Fruit fly (Drosophila melanogaster) whole organism, embryonic: Measurements from ENCODE around the gene CG7914.

Experiments
- Ada2b ChIP-seq: fragments of 200-800 bp; sonication (Bioruptor generic); IDR thresholded peaks from 2 replicates; pipeline ENCODE4 v1.3.6; 2022; ENCODE audit warnings: missing biosample characterization, missing genetic modification characterization
- BtbVII ChIP-seq: fragments of 200-800 bp; sonication (Bioruptor generic); optimal IDR thresholded peaks from 3 replicates; lab custom pipeline; 2017; ENCODE audit warnings: missing biosample characterization, mild to moderate bottlenecking, missing genetic modification characterization
- CG10274 ChIP-seq: fragments of 200-800 bp; sonication (Bioruptor generic); optimal IDR thresholded peaks from 3 replicates; lab custom pipeline; 2017; ENCODE audit warnings: missing biosample characterization, mild to moderate bottlenecking, missing genetic modification characterization
- CG10543 ChIP-seq: fragments of 200-800 bp; sonication (Bioruptor generic); optimal IDR thresholded peaks from 3 replicates; lab custom pipeline; 2017; ENCODE audit warnings: missing biosample characterization, mild to moderate bottlenecking, missing genetic modification characterization, moderate library complexity
- CG11398 ChIP-seq: fragments of 200-800 bp; sonication (Bioruptor generic); optimal IDR thresholded peaks from 2 replicates; lab custom pipeline; 2016; ENCODE audit warnings: missing biosample characterization, missing genetic modification characterization
- CG12744 ChIP-seq: fragments of 200-800 bp; sonication (Bioruptor generic); optimal IDR thresholded peaks from 2 replicates; lab custom pipeline; 2016; ENCODE audit warnings: missing biosample characterization, missing genetic modification characterization
- CG13424 ChIP-seq: fragments of 200-800 bp; sonication (Bioruptor generic); optimal IDR thresholded peaks from 2 replicates; lab custom pipeline; 2019; ENCODE audit warnings: missing biosample characterization, mild to moderate bottlenecking, missing genetic modification characterization, moderate library complexity
- CG14014 ChIP-seq: fragments of 200-800 bp; sonication (Bioruptor generic); IDR thresholded peaks from 2 replicates; pipeline ENCODE4 v1.3.6; 2022; ENCODE audit warnings: missing biosample characterization, missing genetic modification characterization
- CG17328 ChIP-seq: fragments of 200-800 bp; sonication (Bioruptor generic); IDR thresholded peaks from 2 replicates; pipeline ENCODE4 v1.3.6; 2022; ENCODE audit warnings: missing biosample characterization, missing genetic modification characterization
- CG17359 ChIP-seq: fragments of 200-800 bp; sonication (Bioruptor generic); optimal IDR thresholded peaks from 3 replicates; lab custom pipeline; 2018; ENCODE audit warnings: missing biosample characterization, mild to moderate bottlenecking, missing genetic modification characterization, moderate library complexity
- CG2120 ChIP-seq: fragments of 200-800 bp; sonication (Bioruptor generic); optimal IDR thresholded peaks from 3 replicates; lab custom pipeline; 2016; ENCODE audit warnings: missing biosample characterization, missing genetic modification characterization
- CG2678 ChIP-seq: fragments of 200-800 bp; sonication (Bioruptor generic); optimal IDR thresholded peaks from 3 replicates; lab custom pipeline; 2019; ENCODE audit warnings: missing biosample characterization, mild to moderate bottlenecking, missing genetic modification characterization, moderate library complexity
- CG3838 ChIP-seq: fragments of 200-800 bp; sonication (Bioruptor generic); optimal IDR thresholded peaks from 3 replicates; lab custom pipeline; 2016; ENCODE audit warnings: missing biosample characterization, missing genetic modification characterization
- CG4360 ChIP-seq: fragments of 200-800 bp; sonication (Bioruptor generic); IDR thresholded peaks from 2 replicates; pipeline ENCODE4 v1.3.6; 2022; ENCODE audit warnings: missing biosample characterization, missing genetic modification characterization
- CG4707 ChIP-seq: fragments of 200-800 bp; sonication (Bioruptor generic); optimal IDR thresholded peaks from 2 replicates; lab custom pipeline; 2018; ENCODE audit warnings: missing biosample characterization, mild to moderate bottlenecking, missing genetic modification characterization, moderate library complexity
- CG5953 ChIP-seq: fragments of 200-800 bp; sonication (Bioruptor generic); IDR thresholded peaks from 2 replicates; pipeline ENCODE4 v1.3.6; 2022; ENCODE audit warnings: missing biosample characterization, missing genetic modification characterization
- CG6791 ChIP-seq: fragments of 200-800 bp; sonication (Bioruptor generic); IDR thresholded peaks from 3 replicates; pipeline ENCODE4 v1.3.6; 2022; ENCODE audit warnings: missing biosample characterization, missing genetic modification characterization; ENCODE audit not compliant: partially characterized antibody
- CG7556 ChIP-seq: fragments of 200-800 bp; sonication (Bioruptor generic); optimal IDR thresholded peaks from 2 replicates; lab custom pipeline; 2017; ENCODE audit warnings: missing biosample characterization, mild to moderate bottlenecking, missing genetic modification characterization
- CG7839 ChIP-seq: fragments of 200-800 bp; sonication (Bioruptor generic); optimal IDR thresholded peaks from 3 replicates; lab custom pipeline; 2018; ENCODE audit warnings: missing biosample characterization, mild to moderate bottlenecking, missing genetic modification characterization, moderate library complexity
- CG7928 ChIP-seq: fragments of 200-800 bp; sonication (Bioruptor generic); optimal IDR thresholded peaks from 2 replicates; lab custom pipeline; 2017; ENCODE audit warnings: missing biosample characterization, mild to moderate bottlenecking, missing genetic modification characterization
- CG9727 ChIP-seq: fragments of 200-800 bp; sonication (Bioruptor generic); optimal IDR thresholded peaks from 3 replicates; lab custom pipeline; 2017; ENCODE audit warnings: missing biosample characterization, mild to moderate bottlenecking, missing genetic modification characterization
- CrebB ChIP-seq: fragments of 200-800 bp; sonication (Bioruptor generic); optimal IDR thresholded peaks from 3 replicates; lab custom pipeline; 2018; ENCODE audit warnings: missing biosample characterization, mild to moderate bottlenecking, missing genetic modification characterization
- Ets65A ChIP-seq: fragments of 200-800 bp; sonication (Bioruptor generic); peaks from one replicate; lab custom pipeline; 2016; ENCODE audit warnings: missing biosample characterization, missing genetic modification characterization
- HLHmδ ChIP-seq: fragments of 200-800 bp; sonication (Bioruptor generic); optimal IDR thresholded peaks from 2 replicates; lab custom pipeline; 2018; ENCODE audit warnings: missing biosample characterization, mild to moderate bottlenecking, missing genetic modification characterization, moderate library complexity
- Hr51 ChIP-seq, 2 experiments: fragments of 200-800 bp; sonication (Bioruptor generic); optimal IDR thresholded peaks; 2 replicates in 1 of 2; 3 replicates in 1 of 2; lab custom pipeline; 2016 to 2018; ENCODE audit warnings: missing biosample characterization in 2 of 2, missing genetic modification characterization in 2 of 2, mild to moderate bottlenecking in 1 of 2, moderate library complexity in 1 of 2
- Nf-YB ChIP-seq: fragments of 200-800 bp; sonication (Bioruptor generic); optimal IDR thresholded peaks from 3 replicates; lab custom pipeline; 2019; ENCODE audit warnings: missing biosample characterization, mild to moderate bottlenecking, missing genetic modification characterization, moderate library complexity
- Opbp ChIP-seq: fragments of 200-800 bp; sonication (Bioruptor generic); IDR thresholded peaks from 3 replicates; pipeline ENCODE4 v1.3.6; 2022; ENCODE audit warnings: missing biosample characterization, missing genetic modification characterization; ENCODE audit not compliant: partially characterized antibody
- PHDP ChIP-seq: fragments of 200-800 bp; sonication (Bioruptor generic); optimal IDR thresholded peaks from 3 replicates; lab custom pipeline; 2018; ENCODE audit warnings: missing biosample characterization, mild to moderate bottlenecking, missing genetic modification characterization, moderate library complexity
- Six4 ChIP-seq: fragments of 200-800 bp; sonication (Bioruptor generic); optimal IDR thresholded peaks from 2 replicates; lab custom pipeline; 2016; ENCODE audit warnings: missing biosample characterization, missing genetic modification characterization
- Sox102F ChIP-seq: fragments of 200-800 bp; sonication (Bioruptor generic); optimal IDR thresholded peaks from 2 replicates; lab custom pipeline; 2018; ENCODE audit warnings: missing biosample characterization, mild to moderate bottlenecking, missing genetic modification characterization, moderate library complexity
- Xrp1 ChIP-seq: fragments of 200-800 bp; sonication (Bioruptor generic); IDR thresholded peaks from 2 replicates; pipeline ENCODE4 v1.3.6; 2022; ENCODE audit warnings: missing biosample characterization, missing genetic modification characterization
- aop ChIP-seq: fragments of 200-800 bp; sonication (Bioruptor generic); IDR thresholded peaks from 2 replicates; pipeline ENCODE4 v1.3.6; 2022; ENCODE audit warnings: missing biosample characterization, missing genetic modification characterization
- ash1 ChIP-seq: fragments of 200-800 bp; sonication (Bioruptor generic); optimal IDR thresholded peaks from 2 replicates; lab custom pipeline; 2018; ENCODE audit warnings: missing biosample characterization, mild to moderate bottlenecking, missing genetic modification characterization
- bsh ChIP-seq, 2 experiments: fragments of 200-800 bp; sonication (Bioruptor generic); optimal IDR thresholded peaks; 2 replicates each; lab custom pipeline; 2017 to 2018; ENCODE audit warnings: mild to moderate bottlenecking in 2 of 2, missing biosample characterization in 2 of 2, missing genetic modification characterization in 2 of 2, moderate library complexity in 1 of 2
- dpn ChIP-seq, 2 experiments: fragments of 200-800 bp; sonication (Bioruptor generic); optimal IDR thresholded peaks; 3 replicates each; lab custom pipeline; 2016; ENCODE audit warnings: missing biosample characterization in 2 of 2, missing genetic modification characterization in 2 of 2
- ftz-f1 ChIP-seq: fragments of 200-800 bp; sonication (Bioruptor generic); optimal IDR thresholded peaks from 2 replicates; lab custom pipeline; 2016; ENCODE audit warnings: missing biosample characterization, missing genetic modification characterization
- gcm2 ChIP-seq: fragments of 200-800 bp; sonication (Bioruptor generic); optimal IDR thresholded peaks from 2 replicates; lab custom pipeline; 2016; ENCODE audit warnings: missing biosample characterization, missing genetic modification characterization
- gem ChIP-seq: fragments of 200-800 bp; sonication (Bioruptor generic); optimal IDR thresholded peaks from 2 replicates; lab custom pipeline; 2019; ENCODE audit warnings: missing biosample characterization, mild to moderate bottlenecking, missing genetic modification characterization, moderate library complexity
- grau ChIP-seq: fragments of 200-800 bp; optimal IDR thresholded peaks from 3 replicates; lab custom pipeline; 2019; ENCODE audit warnings: missing biosample characterization, mild to moderate bottlenecking, missing genetic modification characterization, moderate library complexity
- lilli ChIP-seq: fragments of 200-800 bp; sonication (Bioruptor generic); optimal IDR thresholded peaks from 3 replicates; lab custom pipeline; 2016; ENCODE audit warnings: missing biosample characterization, missing genetic modification characterization
- mam ChIP-seq: fragments of 200-800 bp; sonication (Bioruptor generic); optimal IDR thresholded peaks from 3 replicates; lab custom pipeline; 2016; ENCODE audit warnings: missing biosample characterization, missing genetic modification characterization
- nmo ChIP-seq: fragments of 200-800 bp; sonication (Bioruptor generic); optimal IDR thresholded peaks from 2 replicates; lab custom pipeline; 2018; ENCODE audit warnings: missing biosample characterization, mild to moderate bottlenecking, missing genetic modification characterization, moderate library complexity
- pzg ChIP-seq: fragments of 200-800 bp; sonication (Bioruptor generic); optimal IDR thresholded peaks from 3 replicates; lab custom pipeline; 2018; ENCODE audit warnings: missing biosample characterization, mild to moderate bottlenecking, missing genetic modification characterization, moderate library complexity
- ro ChIP-seq: fragments of 200-800 bp; sonication (Bioruptor generic); IDR thresholded peaks from 2 replicates; pipeline ENCODE4 v1.3.6; 2022; ENCODE audit warnings: missing biosample characterization, missing genetic modification characterization
- slbo ChIP-seq: fragments of 200-800 bp; sonication (Bioruptor generic); IDR thresholded peaks from 2 replicates; pipeline ENCODE4 v1.3.6; 2022; ENCODE audit warnings: missing biosample characterization, missing genetic modification characterization
- slou ChIP-seq: fragments of 200-800 bp; sonication (Bioruptor generic); optimal IDR thresholded peaks from 3 replicates; lab custom pipeline; 2016; ENCODE audit warnings: missing biosample characterization, missing genetic modification characterization
- slp2 ChIP-seq: fragments of 200-800 bp; sonication (Bioruptor generic); optimal IDR thresholded peaks from 2 replicates; lab custom pipeline; 2016; ENCODE audit warnings: missing biosample characterization, missing genetic modification characterization
- sob ChIP-seq: fragments of 200-800 bp; sonication (Bioruptor generic); IDR thresholded peaks from 2 replicates; pipeline ENCODE4 v1.3.6; 2022; ENCODE audit warnings: missing biosample characterization, missing genetic modification characterization
- tio ChIP-seq: fragments of 200-800 bp; sonication (Bioruptor generic); optimal IDR thresholded peaks from 2 replicates; lab custom pipeline; 2017; ENCODE audit warnings: missing biosample characterization, missing genetic modification characterization, inconsistent platforms
- trh ChIP-seq: fragments of 200-800 bp; sonication (Bioruptor generic); optimal IDR thresholded peaks from 2 replicates; lab custom pipeline; 2016; ENCODE audit warnings: missing biosample characterization, missing genetic modification characterization
- zf30C ChIP-seq: fragments of 200-800 bp; sonication (Bioruptor generic); optimal IDR thresholded peaks from 3 replicates; lab custom pipeline; 2018; ENCODE audit warnings: missing biosample characterization, mild to moderate bottlenecking, missing genetic modification characterization

Gene CG7914

DNA sequence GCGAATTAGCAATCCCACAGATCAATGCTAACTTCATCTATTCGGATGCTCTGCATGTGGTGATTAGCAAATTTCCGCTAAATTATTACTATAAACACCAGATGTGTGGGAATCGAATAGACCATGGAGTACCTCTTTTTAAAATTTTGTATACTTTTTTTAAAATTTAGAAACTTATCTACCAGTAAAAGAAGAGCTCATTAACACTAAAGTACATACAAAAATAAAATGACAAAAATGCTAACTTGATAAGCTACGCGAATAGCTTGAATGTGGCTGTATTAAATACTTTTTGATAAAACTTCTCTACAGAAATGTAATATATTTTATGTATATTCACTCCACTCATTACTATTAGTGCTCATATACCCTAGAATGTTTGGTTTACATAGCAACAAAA lies 19.2 kb downstream of the CG7914 start (continued):
- TF ChIP-seq CG5953 (GFP tag; lab: Robert Waterston, UW), result no peak
- no peak for TF ChIP-seq CG4707 (GFP tag; lab: Kevin White, UChicago)
- no peak for TF ChIP-seq CG6791 (GFP tag; lab: Robert Waterston, UW)
- no peak for TF ChIP-seq CG10543
- no peak for TF ChIP-seq Six4 (GFP tag; lab: Kevin White, UChicago)
- no peak for TF ChIP-seq trh (GFP tag; lab: Kevin White, UChicago)
- TF ChIP-seq BtbVII, result no peak
- TF ChIP-seq CG11398, result no peak
- TF ChIP-seq CG12744 (GFP tag; lab: Kevin White, UChicago), result no peak
- no peak for TF ChIP-seq Opbp (GFP tag; lab: Robert Waterston, UW)
- no peak for TF ChIP-seq Ada2b
- TF ChIP-seq dpn (GFP tag; optimal IDR thresholded peaks at IDR 0.05; lab: Kevin White, UChicago), result peak in 1 of 2 experiments; percentile 8
- no peak for TF ChIP-seq ftz-f1 (GFP tag; lab: Kevin White, UChicago)
- no peak for TF ChIP-seq tio (GFP tag; lab: Kevin White, UChicago)
- no peak for TF ChIP-seq pzg (GFP tag; lab: Kevin White, UChicago)
- no peak for TF ChIP-seq CG17359
- 0 out of 2 replicates have a peak, but pooled peaks have one; percentile 19 for TF ChIP-seq slbo (GFP tag; lab: Robert Waterston, UW)
- peak; percentile 42 for TF ChIP-seq CG7556 (GFP tag; lab: Kevin White, UChicago)
- no peak for TF ChIP-seq zf30C (GFP tag; lab: Kevin White, UChicago)
- TF ChIP-seq Nf-YB, result no peak
- TF ChIP-seq CG14014, result 0 out of 2 replicates have a peak, but pooled peaks have one; percentile 17
- TF ChIP-seq ash1 (GFP tag; lab: Kevin White, UChicago), result no peak
- no peak for TF ChIP-seq CG9727 (GFP tag; lab: Kevin White, UChicago)
- peak; percentile 54 for TF ChIP-seq gem (tag; lab: Kevin White, UChicago)
- TF ChIP-seq CG4360 (GFP tag; lab: Robert Waterston, UW), result no peak
- no peak for TF ChIP-seq CG3838
- TF ChIP-seq Hr51 (GFP tag; optimal IDR thresholded peaks at IDR 0.05; lab: Kevin White, UChicago), result peak in 1 of 2 experiments; percentile 40
- TF ChIP-seq CG10274 (GFP tag; lab: Kevin White, UChicago), result no peak
- peak; percentile 28 for TF ChIP-seq CG2678 (tag; lab: Kevin White, UChicago)
- TF ChIP-seq Sox102F (GFP tag; lab: Kevin White, UChicago), result peak; percentile 11
- no peak for TF ChIP-seq slp2 (GFP tag; lab: Kevin White, UChicago)
- TF ChIP-seq lilli (GFP tag; lab: Kevin White, UChicago), result peak; percentile 12
- TF ChIP-seq aop (GFP tag; lab: Robert Waterston, UW), result no peak
- TF ChIP-seq CG7928 (GFP tag; lab: Kevin White, UChicago), result no peak
- TF ChIP-seq slou, result no peak
- no peak for TF ChIP-seq mam (GFP tag; lab: Kevin White, UChicago)
- peak; percentile 58 for TF ChIP-seq CG2120 (GFP tag; lab: Kevin White, UChicago)
- TF ChIP-seq grau (tag; lab: Kevin White, UChicago), result peak; percentile 54
- TF ChIP-seq CG17328, result no peak
- peak; percentile 34 for TF ChIP-seq PHDP (tag; lab: Kevin White, UChicago)
- peak; percentile 43 for TF ChIP-seq CG7839 (tag; lab: Kevin White, UChicago)
- TF ChIP-seq Ets65A (GFP tag; lab: Kevin White, UChicago), result no peak
- no peak for TF ChIP-seq CrebB (tag; lab: Kevin White, UChicago)
- no peak for TF ChIP-seq HLHmδ (GFP tag; lab: Kevin White, UChicago)
- TF ChIP-seq CG13424 (tag; lab: Kevin White, UChicago), result no peak
- no peak for TF ChIP-seq ro (GFP tag; lab: Robert Waterston, UW)
- peak; percentile 24 for TF ChIP-seq nmo (GFP tag; lab: Kevin White, UChicago)
- no peak for TF ChIP-seq sob (GFP tag; lab: Robert Waterston, UW)
- TF ChIP-seq bsh (GFP tag; optimal IDR thresholded peaks at IDR 0.05; lab: Kevin White, UChicago), result no peak
- no peak for TF ChIP-seq Xrp1 (GFP tag; lab: Robert Waterston, UW)
- TF ChIP-seq gcm2, result no peak
